Worm (Caenorhabditis elegans): ENCODE measurements around the gene tbc-8.
A peak's percentile ranks its signal among the peaks of the same experiment; 100 is the strongest.

DNA sequence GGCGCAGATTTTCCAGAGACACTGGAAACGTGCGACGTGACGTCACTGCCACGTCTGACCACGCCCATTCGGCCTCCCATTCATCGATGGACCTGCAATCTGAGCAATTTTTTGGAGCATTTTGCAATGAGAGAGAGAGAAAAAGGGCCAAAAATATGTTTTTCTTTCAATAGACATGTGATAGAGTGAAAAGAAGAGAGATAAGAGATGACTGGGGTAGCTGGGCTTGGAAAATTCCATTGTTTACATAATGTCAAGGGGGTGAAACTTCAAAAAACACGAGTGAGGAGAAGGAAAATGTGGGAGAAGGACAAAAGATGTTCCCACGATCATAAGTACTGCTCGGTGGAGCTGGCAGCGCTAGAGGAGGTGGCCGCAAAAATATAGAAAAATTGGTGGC, 31.2 kb downstream of the tbc-8 start, which contains the start of gene M03C11.1:
- TF ChIP-seq egl-27 (tag; optimal IDR thresholded peaks at IDR 0.05) (no peak), nhr-12 (tag; optimal IDR thresholded peaks at IDR 0.05) (no peak), skn-1 (tag; optimal IDR thresholded peaks at IDR 0.05) (no peak), lsy-12 (tag; optimal IDR thresholded peaks at IDR 0.05) (no peak), elt-3 (tag; optimal IDR thresholded peaks at IDR 0.05) (no peak), mdl-1 (tag; optimal IDR thresholded peaks at IDR 0.05) (no peak), pha-4 (tag; optimal IDR thresholded peaks at IDR 0.05) (peak; percentile 60), unc-39 (tag; optimal IDR thresholded peaks at IDR 0.05) (no peak), ama-1 (optimal IDR thresholded peaks at IDR 0.05) (no peak)
